Worm (Caenorhabditis elegans): Measurements from ENCODE around the gene F41H10.1.

Gene F41H10.1

DNA sequence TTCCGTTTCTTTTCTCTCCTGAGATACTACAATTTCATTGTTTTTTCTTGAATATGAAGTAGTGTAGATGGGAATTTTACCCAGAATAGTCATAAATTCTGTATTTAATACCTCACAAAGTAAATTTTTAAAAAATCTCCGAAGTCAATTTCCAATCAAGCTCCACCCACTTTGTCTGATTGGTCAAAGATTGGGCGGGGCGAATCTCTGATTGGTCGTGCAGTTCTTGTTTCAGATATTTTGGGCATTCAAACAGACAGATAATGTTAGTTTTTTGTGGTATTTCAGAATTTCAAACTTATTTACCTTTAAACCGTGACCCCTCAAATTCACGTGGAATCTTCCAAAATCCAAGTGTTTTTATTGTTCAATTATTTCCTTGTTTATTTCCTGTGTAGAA, 22.2 kb upstream of the F41H10.1 start, which contains the start of gene F41H10.5:
TSS of gene F41H10.5 (plus strand) at position 375 of the 400 bp plus-strand sequence.
- TF ChIP-seq nhr-111 (GFP tag; optimal IDR thresholded peaks at IDR 0.05) = no peak
- TF ChIP-seq ceh-62 (tag; optimal IDR thresholded peaks at IDR 0.05) = no peak
- TF ChIP-seq dve-1 (tag; optimal IDR thresholded peaks at IDR 0.05; ENCODE audit: insufficient read depth) = no peak
- no peak for TF ChIP-seq T26A8.4 (GFP tag; IDR thresholded peaks at IDR 0.05)
- no peak for TF ChIP-seq arid-1 (GFP tag; conservative IDR thresholded peaks at IDR 0.05)
- no peak for TF ChIP-seq madf-5 (GFP tag; IDR thresholded peaks at IDR 0.05)
- no peak for TF ChIP-seq ceh-32 (tag; optimal IDR thresholded peaks at IDR 0.05; ENCODE audit: poor library complexity)
- no peak for TF ChIP-seq daf-8 (GFP tag; IDR thresholded peaks at IDR 0.05)
- TF ChIP-seq ceh-28 (tag; optimal IDR thresholded peaks at IDR 0.05) = no peak
- no peak for TF ChIP-seq F37D6.2 (tag; optimal IDR thresholded peaks at IDR 0.05)
- TF ChIP-seq ces-1 (GFP tag; optimal IDR thresholded peaks at IDR 0.05) = no peak
- no peak for TF ChIP-seq Y5F2A.4 (GFP tag; optimal IDR thresholded peaks at IDR 0.05)
- no peak for TF ChIP-seq ztf-7 (tag; optimal IDR thresholded peaks at IDR 0.05)
- TF ChIP-seq egl-43 (GFP tag; IDR thresholded peaks at IDR 0.05) = no peak
- no peak for TF ChIP-seq nhr-77 (tag; optimal IDR thresholded peaks at IDR 0.05)
- no peak for TF ChIP-seq egl-27 (tag; optimal IDR thresholded peaks at IDR 0.05)
- no peak for TF ChIP-seq nhr-10 (tag; optimal IDR thresholded peaks at IDR 0.05)

DNA sequence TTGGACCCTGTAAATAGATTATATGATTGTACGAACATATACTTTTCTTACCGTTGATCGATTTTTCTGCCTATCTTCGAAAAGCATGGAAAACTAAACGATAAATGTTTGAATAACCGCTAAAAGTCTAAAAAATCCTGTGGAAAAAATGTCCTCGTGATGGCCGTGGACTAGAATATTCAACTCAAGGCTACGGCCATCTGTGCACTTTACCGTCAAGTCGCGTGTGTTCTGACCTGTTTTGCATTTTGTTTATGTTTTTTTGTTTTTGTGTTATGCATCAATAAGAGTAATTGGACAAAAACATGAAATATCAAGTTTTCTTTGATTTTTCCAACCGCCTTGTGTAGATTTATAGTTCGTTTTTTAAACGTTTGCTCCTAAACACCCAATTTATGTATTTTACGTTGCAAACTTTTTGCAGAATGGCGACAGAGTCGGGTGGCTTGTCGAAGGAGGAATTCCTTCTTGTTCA, 18.5 kb upstream of the F41H10.1 start, which contains the start of the genes hda-6 and F41H10.4:
TSS of gene hda-6 (minus strand) at position 172 of the 475 bp plus-strand sequence.
TSS of gene F41H10.4 (plus strand) at position 425 of the 475 bp plus-strand sequence.
- TF ChIP-seq ztf-7 (tag; optimal IDR thresholded peaks at IDR 0.05) (no peak), R02D3.7 (tag; optimal IDR thresholded peaks at IDR 0.05) (no peak), duxl-1 (tag; optimal IDR thresholded peaks at IDR 0.05; ENCODE audit: poor library complexity) (peak; percentile 49), Y5F2A.4 (GFP tag; optimal IDR thresholded peaks at IDR 0.05) (no peak), lsy-2 (tag; optimal IDR thresholded peaks at IDR 0.05) (peak in 1 of 2 experiments; percentile 91), spr-3 (GFP tag; optimal IDR thresholded peaks at IDR 0.05) (no peak), vab-7 (GFP tag; IDR thresholded peaks at IDR 0.05) (no peak), pha-4 (GFP tag; IDR thresholded peaks at IDR 0.05) (no peak), pha-4 (tag; optimal IDR thresholded peaks at IDR 0.05) (peak; percentile 81), rbr-2 (tag; optimal IDR thresholded peaks at IDR 0.05) (peak; percentile 34), aha-1 (tag) (peak; percentile 22), egl-43 (GFP tag; IDR thresholded peaks at IDR 0.05) (no peak), gei-8 (GFP tag; optimal IDR thresholded peaks at IDR 0.05) (no peak), mxl-3 (GFP tag; optimal IDR thresholded peaks at IDR 0.05) (peak; percentile 68), unc-39 (tag; optimal IDR thresholded peaks at IDR 0.05) (no peak), ctbp-1 (GFP tag; IDR thresholded peaks at IDR 0.05) (no peak), lin-1 (GFP tag; IDR thresholded peaks at IDR 0.05) (no peak), skn-1 (tag; optimal IDR thresholded peaks at IDR 0.05) (no peak), nhr-25 (tag; optimal IDR thresholded peaks at IDR 0.05; ENCODE audit: borderline replicate concordance, insufficient read depth) (no peak), php-3 (GFP tag; IDR thresholded peaks at IDR 0.05) (no peak), madf-5 (GFP tag; IDR thresholded peaks at IDR 0.05) (no peak), zip-11 (GFP tag; IDR thresholded peaks at IDR 0.05) (no peak), nhr-41 (GFP tag; IDR thresholded peaks at IDR 0.05) (no peak), Y105C5A.15 (GFP tag; IDR thresholded peaks at IDR 0.05) (no peak), ZK337.2 (GFP tag; IDR thresholded peaks at IDR 0.05) (peak; percentile 40; the same call in 1 of the 2 replicates), dmd-6 (GFP tag; IDR thresholded peaks at IDR 0.05) (peak; percentile 35), mdl-1 (tag; optimal IDR thresholded peaks at IDR 0.05) (peak in 1 of 2 experiments; percentile 36), nhr-102 (tag; optimal IDR thresholded peaks at IDR 0.05) (peak; percentile 9), saeg-2 (GFP tag; IDR thresholded peaks at IDR 0.05) (no peak), sdz-12 (GFP tag; optimal IDR thresholded peaks at IDR 0.05) (no peak), spr-1 (tag; optimal IDR thresholded peaks at IDR 0.05) (peak; percentile 18), daf-16 (GFP tag; optimal IDR thresholded peaks at IDR 0.05) (peak in 1 of 2 experiments; percentile 83), daf-16 (tag; optimal IDR thresholded peaks at IDR 0.05) (peak; percentile 71), ceh-44 (GFP tag; IDR thresholded peaks at IDR 0.05) (no peak), ceh-20 (GFP tag; IDR thresholded peaks at IDR 0.05) (no peak), mep-1 (tag; optimal IDR thresholded peaks at IDR 0.05) (peak; percentile 77), nhr-77 (tag; optimal IDR thresholded peaks at IDR 0.05) (no peak)

All from whole organism, L4 larva.